Fruit fly (Drosophila melanogaster): ENCODE data around the gene CG42692.

The CG42692 gene

DNA sequence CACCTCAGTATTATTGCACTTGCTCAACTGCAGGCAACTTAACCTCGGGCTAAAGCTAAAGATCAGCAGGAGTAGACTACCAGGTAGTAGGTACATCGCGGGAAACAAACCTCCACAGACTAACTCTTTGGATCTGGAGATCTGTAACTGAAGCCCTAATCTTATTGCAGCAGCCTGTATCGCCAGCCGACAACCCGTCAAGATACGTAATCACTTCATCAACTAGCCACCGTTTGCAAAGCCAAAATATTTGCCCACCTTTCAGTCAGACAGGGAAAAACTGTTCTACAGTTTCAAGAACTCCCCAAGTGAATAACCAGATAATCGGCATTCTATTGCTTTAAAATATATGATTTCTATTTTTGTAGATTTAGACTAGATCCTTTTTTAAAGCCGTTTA lies 23.5 kb downstream of the CG42692 start, which contains the start of gene CG18095 (continued):
- TF ChIP-seq ind (GFP tag; optimal IDR thresholded peaks at IDR 0.05): no peak

DNA sequence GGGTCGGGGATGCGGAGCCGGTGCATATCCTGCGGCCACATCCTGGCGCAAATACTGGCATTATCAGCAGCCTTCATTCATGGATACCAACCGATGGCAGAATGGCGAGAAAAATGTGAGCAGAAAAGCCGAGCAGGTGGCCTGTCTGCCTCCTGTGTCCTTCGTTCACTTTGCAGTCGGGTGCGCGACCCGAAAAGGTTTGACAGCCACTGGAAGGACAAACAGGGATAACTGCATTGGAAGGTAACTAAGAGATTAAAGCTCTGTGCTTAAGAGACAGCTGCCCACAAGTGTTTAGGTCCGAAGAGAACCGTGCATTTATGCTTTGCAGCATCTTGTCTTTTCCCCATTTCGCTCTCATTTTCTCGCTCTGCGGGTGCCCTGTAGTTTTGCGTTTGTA lies 30.8 kb downstream of the CG42692 start:
- TF ChIP-seq CG14965 (GFP tag; optimal IDR thresholded peaks at IDR 0.05; ENCODE audit: borderline replicate concordance): no peak
- peak; percentile 83 for TF ChIP-seq Ets65A (GFP tag)
- no peak for TF ChIP-seq CG14014 (GFP tag; IDR thresholded peaks at IDR 0.05)
- peak; percentile 81 for TF ChIP-seq CG3163 (GFP tag; optimal IDR thresholded peaks at IDR 0.05)
- TF ChIP-seq CG6654 (GFP tag; optimal IDR thresholded peaks at IDR 0.05): peak; percentile 62
- TF ChIP-seq chinmo (GFP tag; IDR thresholded peaks at IDR 0.05; ENCODE audit: partially characterized antibody): 0 out of 4 replicates have a peak, but pooled peaks have one; percentile 66
- TF ChIP-seq zen2 (GFP tag; IDR thresholded peaks at IDR 0.05; ENCODE audit: partially characterized antibody): 0 out of 3 replicates have a peak, but pooled peaks have one; percentile 30
- TF ChIP-seq CG16779 (GFP tag; IDR thresholded peaks at IDR 0.05): 0 out of 2 replicates have a peak, but pooled peaks have one; percentile 58
- no peak for TF ChIP-seq E2f2 (GFP tag; IDR thresholded peaks at IDR 0.05)
- TF ChIP-seq Dbx (GFP tag; IDR thresholded peaks at IDR 0.05): 0 out of 3 replicates have a peak, but pooled peaks have one; percentile 11
- TF ChIP-seq Trl (optimal IDR thresholded peaks at IDR 0.05): peak; percentile 30 to 61
- no peak for TF ChIP-seq Trl (GFP tag; optimal IDR thresholded peaks at IDR 0.05)
- peak; percentile 93 for TF ChIP-seq Deaf1 (tag; optimal IDR thresholded peaks at IDR 0.05)
- no peak for TF ChIP-seq dati (GFP tag; IDR thresholded peaks at IDR 0.05)
- no peak for TF ChIP-seq sna (GFP tag; IDR thresholded peaks at IDR 0.05; ENCODE audit: partially characterized antibody)

dm6 chr2L:14039936-14040483 lies 32.1 kb downstream of the CG42692 start, which contains the start of gene nAChRalpha5:
Gene nAChRalpha5 (plus strand): TSS chr2L:14040170.
- TF ChIP-seq CG1792 (GFP tag; optimal IDR thresholded peaks at IDR 0.05): no peak
- TF ChIP-seq ewg (GFP tag; optimal IDR thresholded peaks at IDR 0.05): peak; percentile 28
- no peak for TF ChIP-seq tup (GFP tag; optimal IDR thresholded peaks at IDR 0.05)
- TF ChIP-seq CG6683 (GFP tag; optimal IDR thresholded peaks at IDR 0.05): no peak
- TF ChIP-seq Adf1 (GFP tag; IDR thresholded peaks at IDR 0.05): peak; percentile 37; the same call in 1 of the 2 replicates
- TF ChIP-seq grn (GFP tag; optimal IDR thresholded peaks at IDR 0.05): no peak
- TF ChIP-seq prd (optimal IDR thresholded peaks at IDR 0.05): no peak
- peak; percentile 23; the same call in 1 of the 3 replicates for TF ChIP-seq prd (GFP tag; IDR thresholded peaks at IDR 0.05)
- peak; percentile 2 for TF ChIP-seq CG18599 (GFP tag; optimal IDR thresholded peaks at IDR 0.05)
- TF ChIP-seq CG31441 (GFP tag; IDR thresholded peaks at IDR 0.05): no peak
- no peak for TF ChIP-seq lab (GFP tag; optimal IDR thresholded peaks at IDR 0.05)
- TF ChIP-seq CG7745 (tag; optimal IDR thresholded peaks at IDR 0.05): no peak
- peak; percentile 80 for TF ChIP-seq Med (GFP tag)
- TF ChIP-seq Trl (optimal IDR thresholded peaks at IDR 0.05): peak in 1 of 2 experiments; percentile 27
- TF ChIP-seq Trl (GFP tag; optimal IDR thresholded peaks at IDR 0.05): no peak
- TF ChIP-seq Side (GFP tag; optimal IDR thresholded peaks at IDR 0.05): no peak
- TF ChIP-seq CG18764 (GFP tag; optimal IDR thresholded peaks at IDR 0.05): no peak
- TF ChIP-seq tna (GFP tag; IDR thresholded peaks at IDR 0.05; ENCODE audit: partially characterized antibody): no peak
- TF ChIP-seq Ets65A (GFP tag): peak; percentile 90
- TF ChIP-seq Deaf1 (tag; optimal IDR thresholded peaks at IDR 0.05): peak; percentile 94
- TF ChIP-seq zen (tag; optimal IDR thresholded peaks at IDR 0.05): no peak
- TF ChIP-seq NK7.1 (GFP tag; optimal IDR thresholded peaks at IDR 0.05): no peak
- TF ChIP-seq sens (GFP tag): peak; percentile 28
- TF ChIP-seq CG11504 (tag; optimal IDR thresholded peaks at IDR 0.05): no peak
- TF ChIP-seq CG6654 (GFP tag; optimal IDR thresholded peaks at IDR 0.05): no peak
- TF ChIP-seq Blimp-1 (GFP tag; optimal IDR thresholded peaks at IDR 0.05): no peak
- TF ChIP-seq CG16779 (GFP tag; IDR thresholded peaks at IDR 0.05): peak; percentile 84
- TF ChIP-seq CG32772 (GFP tag; IDR thresholded peaks at IDR 0.05): no peak
- peak; percentile 93 for TF ChIP-seq CG8281 (tag; optimal IDR thresholded peaks at IDR 0.05)
- TF ChIP-seq cg (GFP tag; optimal IDR thresholded peaks at IDR 0.05): peak; percentile 41
- TF ChIP-seq Meics (GFP tag; optimal IDR thresholded peaks at IDR 0.05): no peak
- peak; percentile 38 for TF ChIP-seq Jarid2 (GFP tag; optimal IDR thresholded peaks at IDR 0.05)
- TF ChIP-seq eve (GFP tag; optimal IDR thresholded peaks at IDR 0.05): no peak
- peak; percentile 2 for TF ChIP-seq CG10543 (GFP tag; optimal IDR thresholded peaks at IDR 0.05)
- TF ChIP-seq CG7357 (GFP tag; IDR thresholded peaks at IDR 0.05): no peak
- peak; percentile 60 for TF ChIP-seq abd-A (tag; optimal IDR thresholded peaks at IDR 0.05)
